Worm (Caenorhabditis elegans) whole organism, mixed stage, embryonic: ENCODE results near the gene irk-3.

Experiments used
- ces-1 ChIP-seq: fragments of 150-350 bp; optimal IDR thresholded peaks from 2 replicates; lab custom pipeline; 2014; ENCODE audit warnings: missing biosample characterization, missing genetic modification reagents, missing genetic modification characterization
- elt-1 ChIP-seq: sonication (generic microtip); optimal IDR thresholded peaks from 2 replicates; lab custom pipeline; 2017; ENCODE audit warnings: missing genetic modification characterization, mild to moderate bottlenecking, missing compliant biosample characterization, antibody characterized with exemption, moderate library complexity, borderline replicate concordance; ENCODE audit not compliant: insufficient read depth
- flh-1 ChIP-seq: fragments of 200-800 bp; sonication (Bioruptor generic); optimal IDR thresholded peaks from 2 replicates; lab custom pipeline; 2018; ENCODE audit warnings: mild to moderate bottlenecking, missing genetic modification characterization, moderate library complexity, missing compliant biosample characterization
- lsy-2 ChIP-seq: fragments of 150-350 bp; optimal IDR thresholded peaks from 2 replicates; lab custom pipeline; 2014; ENCODE audit warnings: missing biosample characterization, missing genetic modification characterization
- mep-1 ChIP-seq: fragments of 150-350 bp; optimal IDR thresholded peaks from 2 replicates; lab custom pipeline; 2017; ENCODE audit warnings: missing biosample characterization, missing genetic modification reagents, missing genetic modification characterization, inconsistent platforms
- nhr-12 ChIP-seq: fragments of 150-350 bp; optimal IDR thresholded peaks from 2 replicates; lab custom pipeline; 2014; ENCODE audit warnings: missing biosample characterization, missing genetic modification characterization
- nhr-237 ChIP-seq: fragments of 150-350 bp; optimal IDR thresholded peaks from 2 replicates; lab custom pipeline; 2014; ENCODE audit warnings: missing biosample characterization, missing genetic modification characterization
- nhr-28 ChIP-seq: fragments of 150-350 bp; optimal IDR thresholded peaks from 2 replicates; lab custom pipeline; 2014; ENCODE audit warnings: missing biosample characterization, missing genetic modification characterization
- pha-4 ChIP-seq: fragments of 150-350 bp; optimal IDR thresholded peaks from 2 replicates; lab custom pipeline; 2018; ENCODE audit warnings: missing biosample characterization, missing genetic modification reagents, missing genetic modification characterization
- snpc-4 ChIP-seq: fragments of 150-350 bp; optimal IDR thresholded peaks from 2 replicates; lab custom pipeline; 2014; ENCODE audit warnings: missing biosample characterization, missing genetic modification characterization
- unc-39 ChIP-seq: fragments of 150-350 bp; optimal IDR thresholded peaks from 2 replicates; lab custom pipeline; 2014; ENCODE audit warnings: missing biosample characterization, missing genetic modification characterization
- unc-62 ChIP-seq: fragments of 150-350 bp; optimal IDR thresholded peaks from 2 replicates; lab custom pipeline; 2014; ENCODE audit warnings: missing biosample characterization, missing genetic modification reagents, missing genetic modification characterization
- zip-8 ChIP-seq: fragments of 150-350 bp; optimal IDR thresholded peaks from 2 replicates; lab custom pipeline; 2014; ENCODE audit warnings: missing biosample characterization, missing genetic modification characterization

DNA sequence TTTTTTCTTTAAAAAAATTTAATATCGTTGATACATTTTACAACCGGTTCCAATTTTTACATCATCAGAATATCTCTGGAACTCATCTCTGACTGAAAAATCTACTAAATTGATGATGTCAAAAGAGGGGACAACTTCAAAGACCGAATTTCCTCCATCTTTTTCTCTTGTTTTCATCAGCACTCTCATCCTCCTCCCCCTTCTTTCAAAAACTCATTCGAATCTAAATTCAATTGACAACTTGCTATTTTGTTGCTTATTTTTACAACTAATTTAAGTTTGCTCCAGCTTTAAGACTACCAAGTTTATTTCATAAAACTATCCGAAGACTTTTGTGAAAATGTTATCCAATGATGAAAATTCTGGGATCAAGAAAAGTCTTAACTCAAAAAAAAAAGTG, 28.8 kb upstream of the irk-3 start:
- TF ChIP-seq unc-62 (GFP tag; lab: Kevin White, UChicago): no peak
- TF ChIP-seq flh-1 (GFP tag; lab: Kevin White, UChicago): no peak
- no peak for TF ChIP-seq mep-1 (tag; lab: Kevin White, UChicago)
- no peak for TF ChIP-seq nhr-12 (tag; lab: Kevin White, UChicago)
- no peak for TF ChIP-seq pha-4 (tag; lab: Kevin White, UChicago)
- no peak for TF ChIP-seq elt-1 (tag; lab: Kevin White, UChicago)
- TF ChIP-seq nhr-237 (tag; lab: Kevin White, UChicago): no peak
- TF ChIP-seq zip-8 (tag; lab: Kevin White, UChicago): no peak
- no peak for TF ChIP-seq nhr-28 (tag; lab: Kevin White, UChicago)
- no peak for TF ChIP-seq snpc-4
- no peak for TF ChIP-seq unc-39 (tag; lab: Kevin White, UChicago)
- TF ChIP-seq lsy-2 (tag; lab: Kevin White, UChicago): no peak
- peak; percentile 16 for TF ChIP-seq ces-1 (GFP tag; lab: Kevin White, UChicago)
